Fruit fly (Drosophila melanogaster): ENCODE measurements around the gene nab.

nab gene

dm6 chr3L:4169957-4170651 lies 9.4 kb upstream of the nab start, which contains the start of gene Ero1L (continued):
- TF ChIP-seq tio (GFP tag; optimal IDR thresholded peaks at IDR 0.05), result no peak
- peak; percentile 15 for TF ChIP-seq scrt (GFP tag; optimal IDR thresholded peaks at IDR 0.05)
- peak; percentile 93 for TF ChIP-seq Myb (GFP tag; optimal IDR thresholded peaks at IDR 0.05)
- TF ChIP-seq YL-1 (GFP tag; optimal IDR thresholded peaks at IDR 0.05), result peak; percentile 81
- TF ChIP-seq CG15514 (GFP tag; optimal IDR thresholded peaks at IDR 0.05), result peak; percentile 45
- peak; percentile 38 for TF ChIP-seq Rfx (GFP tag; IDR thresholded peaks at IDR 0.05)
- TF ChIP-seq tup (GFP tag; optimal IDR thresholded peaks at IDR 0.05), result no peak
- TF ChIP-seq CG1603 (tag; optimal IDR thresholded peaks at IDR 0.05), result peak; percentile 33
- no peak for TF ChIP-seq NC2β (GFP tag; optimal IDR thresholded peaks at IDR 0.05)
- peak; percentile 35 for TF ChIP-seq tin (GFP tag; optimal IDR thresholded peaks at IDR 0.05)
- peak; percentile 67 for TF ChIP-seq CG12659 (GFP tag; optimal IDR thresholded peaks at IDR 0.05)
- peak; percentile 50 for TF ChIP-seq bbx (GFP tag; IDR thresholded peaks at IDR 0.05; ENCODE audit: partially characterized antibody)
- TF ChIP-seq ara (GFP tag; IDR thresholded peaks at IDR 0.05), result no peak
- TF ChIP-seq knrl (GFP tag; IDR thresholded peaks at IDR 0.05; ENCODE audit: partially characterized antibody), result 0 out of 3 replicates have a peak, but pooled peaks have one; percentile 47
- TF ChIP-seq CG17385 (GFP tag; optimal IDR thresholded peaks at IDR 0.05), result no peak
- TF ChIP-seq CG11247 (GFP tag; IDR thresholded peaks at IDR 0.05), result peak; percentile 36; the same call in 1 of the 2 replicates
- peak; percentile 7 for TF ChIP-seq unpg (GFP tag; optimal IDR thresholded peaks at IDR 0.05)
- peak; percentile 85 for TF ChIP-seq phol (tag; optimal IDR thresholded peaks at IDR 0.05)
- peak; percentile 38 for TF ChIP-seq Fer3 (tag; optimal IDR thresholded peaks at IDR 0.05)
- peak; percentile 29; the same call in 1 of the 2 replicates for TF ChIP-seq Dref (GFP tag; IDR thresholded peaks at IDR 0.05)
- TF ChIP-seq pan (optimal IDR thresholded peaks at IDR 0.05), result no peak
- no peak for TF ChIP-seq pan (GFP tag; optimal IDR thresholded peaks at IDR 0.05 in 1 of 2, IDR thresholded peaks at IDR 0.05 in 1 of 2)
- TF ChIP-seq CG34224 (GFP tag; IDR thresholded peaks at IDR 0.05; ENCODE audit: partially characterized antibody), result no peak
- TF ChIP-seq ato (GFP tag; IDR thresholded peaks at IDR 0.05; ENCODE audit: partially characterized antibody), result 0 out of 2 replicates have a peak, but pooled peaks have one; percentile 50
- no peak for TF ChIP-seq corto (GFP tag; optimal IDR thresholded peaks at IDR 0.05)
- no peak for TF ChIP-seq usp (GFP tag; optimal IDR thresholded peaks at IDR 0.05)
- TF ChIP-seq chm (GFP tag; IDR thresholded peaks at IDR 0.05), result 0 out of 2 replicates have a peak, but pooled peaks have one; percentile 6
- TF ChIP-seq CG1602 (GFP tag; optimal IDR thresholded peaks at IDR 0.05), result peak; percentile 25
- TF ChIP-seq nerfin-2 (GFP tag; IDR thresholded peaks at IDR 0.05; ENCODE audit: partially characterized antibody), result peak; percentile 48; the same call in 1 of the 2 replicates
- TF ChIP-seq CG10543 (GFP tag; optimal IDR thresholded peaks at IDR 0.05), result peak; percentile 30
- TF ChIP-seq CG7271 (tag; optimal IDR thresholded peaks at IDR 0.05), result peak; percentile 33
- TF ChIP-seq lbe (GFP tag; optimal IDR thresholded peaks at IDR 0.05), result peak; percentile 53
- 0 out of 2 replicates have a peak, but pooled peaks have one; percentile 8 for TF ChIP-seq CG14014 (GFP tag; IDR thresholded peaks at IDR 0.05)
- TF ChIP-seq emc (GFP tag; optimal IDR thresholded peaks at IDR 0.05), result no peak
- TF ChIP-seq Mrtf (GFP tag; IDR thresholded peaks at IDR 0.05), result no peak
- peak; percentile 64 for TF ChIP-seq MBD-R2 (GFP tag; IDR thresholded peaks at IDR 0.05)
- no peak for TF ChIP-seq CG9437 (GFP tag; optimal IDR thresholded peaks at IDR 0.05)
- peak; percentile 27; the same call in 1 of the 2 replicates for TF ChIP-seq Xrp1 (GFP tag; IDR thresholded peaks at IDR 0.05)
- no peak for TF ChIP-seq CG5953 (GFP tag; IDR thresholded peaks at IDR 0.05)
- TF ChIP-seq vvl (GFP tag; IDR thresholded peaks at IDR 0.05), result peak; percentile 44
- TF ChIP-seq BtbVII (GFP tag; optimal IDR thresholded peaks at IDR 0.05), result no peak
- TF ChIP-seq stwl (tag; optimal IDR thresholded peaks at IDR 0.05), result peak; percentile 65
- TF ChIP-seq CG3995 (GFP tag; optimal IDR thresholded peaks at IDR 0.05), result peak; percentile 21
- TF ChIP-seq psq (GFP tag; optimal IDR thresholded peaks at IDR 0.05), result no peak
- peak; percentile 22; the same call in 1 of the 2 replicates for TF ChIP-seq Drgx (GFP tag; IDR thresholded peaks at IDR 0.05)
- peak; percentile 9 for TF ChIP-seq Sry-δ (GFP tag; optimal IDR thresholded peaks at IDR 0.05)
- peak; percentile 50 for TF ChIP-seq PHDP (tag; optimal IDR thresholded peaks at IDR 0.05)
- TF ChIP-seq E2f2 (GFP tag; IDR thresholded peaks at IDR 0.05), result peak; percentile 98
- TF ChIP-seq HLH3B (GFP tag; IDR thresholded peaks at IDR 0.05), result no peak

Measured in whole organism, embryonic.